Fruit fly (Drosophila melanogaster) whole organism, embryonic: Measurements from ENCODE around the gene CNMaR.

ENCODE experiments used
- CG10274 ChIP-seq: fragments of 200-800 bp; sonication (Bioruptor generic); optimal IDR thresholded peaks from 3 replicates; lab custom pipeline; 2017; ENCODE audit warnings: missing biosample characterization, mild to moderate bottlenecking, missing genetic modification characterization
- CG10431 ChIP-seq: fragments of 200-800 bp; sonication (Bioruptor generic); optimal IDR thresholded peaks from 3 replicates; lab custom pipeline; 2018; ENCODE audit warnings: missing biosample characterization, mild to moderate bottlenecking, missing genetic modification characterization
- CG13287 ChIP-seq: fragments of 200-800 bp; sonication (Bioruptor generic); IDR thresholded peaks from 2 replicates; pipeline ENCODE4 v1.3.6; 2022; ENCODE audit warnings: missing biosample characterization, missing genetic modification characterization; ENCODE audit not compliant: partially characterized antibody
- CG15696 ChIP-seq: fragments of 200-800 bp; sonication (Bioruptor generic); optimal IDR thresholded peaks from 2 replicates; lab custom pipeline; 2019; ENCODE audit warnings: missing biosample characterization, mild to moderate bottlenecking, missing genetic modification characterization, moderate library complexity
- CG16813 ChIP-seq: fragments of 200-800 bp; sonication (Bioruptor generic); IDR thresholded peaks from 3 replicates; pipeline ENCODE4 v1.3.6; 2022; ENCODE audit warnings: missing biosample characterization, missing genetic modification characterization; ENCODE audit not compliant: partially characterized antibody
- CG33213 ChIP-seq: fragments of 200-800 bp; sonication (Bioruptor generic); optimal IDR thresholded peaks from 3 replicates; lab custom pipeline; 2016; ENCODE audit warnings: missing biosample characterization, missing genetic modification characterization
- CG4360 ChIP-seq: fragments of 200-800 bp; sonication (Bioruptor generic); IDR thresholded peaks from 2 replicates; pipeline ENCODE4 v1.3.6; 2022; ENCODE audit warnings: missing biosample characterization, missing genetic modification characterization
- CG5180 ChIP-seq: fragments of 200-800 bp; sonication (Bioruptor generic); optimal IDR thresholded peaks from 3 replicates; lab custom pipeline; 2017; ENCODE audit warnings: missing biosample characterization, missing genetic modification characterization, mild to moderate bottlenecking, moderate library complexity, missing genetic modification reagents
- CG6654 ChIP-seq: fragments of 200-800 bp; sonication (Bioruptor generic); optimal IDR thresholded peaks from 2 replicates; lab custom pipeline; 2017; ENCODE audit warnings: missing biosample characterization, mild to moderate bottlenecking, missing genetic modification characterization
- CG6683 ChIP-seq: fragments of 200-800 bp; sonication (Bioruptor generic); optimal IDR thresholded peaks from 2 replicates; lab custom pipeline; 2017; ENCODE audit warnings: missing biosample characterization, mild to moderate bottlenecking, missing genetic modification characterization, missing genetic modification reagents
- CG7556 ChIP-seq: fragments of 200-800 bp; sonication (Bioruptor generic); optimal IDR thresholded peaks from 2 replicates; lab custom pipeline; 2017; ENCODE audit warnings: missing biosample characterization, mild to moderate bottlenecking, missing genetic modification characterization
- CHES-1-like ChIP-seq: fragments of 200-800 bp; sonication (Bioruptor generic); optimal IDR thresholded peaks from 2 replicates; lab custom pipeline; 2016; ENCODE audit warnings: missing biosample characterization, missing genetic modification characterization
- D19A ChIP-seq: fragments of 200-800 bp; optimal IDR thresholded peaks from 3 replicates; lab custom pipeline; 2019; ENCODE audit warnings: missing biosample characterization, mild to moderate bottlenecking, missing genetic modification characterization, moderate library complexity
- Dbx ChIP-seq: fragments of 200-800 bp; sonication (Bioruptor generic); IDR thresholded peaks from 3 replicates; pipeline ENCODE4 v1.3.6; 2022; ENCODE audit warnings: missing biosample characterization, missing genetic modification characterization
- Doc3 ChIP-seq: fragments of 200-800 bp; sonication (Bioruptor generic); IDR thresholded peaks from 3 replicates; pipeline ENCODE4 v1.3.6; 2022; ENCODE audit warnings: missing biosample characterization, missing genetic modification characterization; ENCODE audit not compliant: partially characterized antibody
- Dref ChIP-seq: fragments of 200-800 bp; sonication (Bioruptor generic); IDR thresholded peaks from 2 replicates; pipeline ENCODE4 v1.3.6; 2022; ENCODE audit warnings: missing biosample characterization, missing genetic modification characterization
- Hand ChIP-seq: fragments of 200-800 bp; sonication (Bioruptor generic); optimal IDR thresholded peaks from 2 replicates; lab custom pipeline; 2017; ENCODE audit warnings: mild to moderate bottlenecking, missing biosample characterization, missing genetic modification reagents, missing genetic modification characterization
- HmgD ChIP-seq: fragments of 200-800 bp; sonication (Bioruptor generic); optimal IDR thresholded peaks from 3 replicates; lab custom pipeline; 2016; ENCODE audit warnings: missing biosample characterization, missing genetic modification characterization
- HmgZ ChIP-seq: fragments of 200-800 bp; sonication (Bioruptor generic); optimal IDR thresholded peaks from 2 replicates; lab custom pipeline; 2018; ENCODE audit warnings: missing biosample characterization, mild to moderate bottlenecking, missing genetic modification characterization
- Hr78 ChIP-seq, 2 experiments: fragments of 200-800 bp in 1 of 2; fragments of >200 bp in 1 of 2; sonication (Bioruptor generic) in 1 of 2; optimal IDR thresholded peaks; 2 replicates each; lab custom pipeline; 2017 to 2019; ENCODE audit warnings: missing biosample characterization in 2 of 2, missing genetic modification characterization in 2 of 2, mild to moderate bottlenecking in 1 of 2, moderate library complexity in 1 of 2
- MBD-R2 ChIP-seq: fragments of 200-800 bp; sonication (Bioruptor generic); IDR thresholded peaks from 2 replicates; pipeline ENCODE4 v1.3.6; 2022; ENCODE audit warnings: missing biosample characterization, missing genetic modification characterization
- Max ChIP-seq: fragments of 200-800 bp; sonication (Bioruptor generic); optimal IDR thresholded peaks from 2 replicates; lab custom pipeline; 2016; ENCODE audit warnings: missing biosample characterization, mild to moderate bottlenecking, missing genetic modification characterization
- NFAT ChIP-seq: fragments of 200-800 bp; sonication (Bioruptor generic); IDR thresholded peaks from 2 replicates; pipeline ENCODE4 v1.3.6; 2022; ENCODE audit warnings: missing biosample characterization, missing genetic modification characterization
- Neu2 ChIP-seq: fragments of 200-800 bp; sonication (Bioruptor generic); optimal IDR thresholded peaks from 3 replicates; lab custom pipeline; 2016; ENCODE audit warnings: missing biosample characterization, missing genetic modification characterization, borderline replicate concordance
- Nf-YA ChIP-seq: fragments of 200-800 bp; sonication (Bioruptor generic); IDR thresholded peaks from 2 replicates; pipeline ENCODE4 v1.3.6; 2022; ENCODE audit warnings: missing biosample characterization, missing genetic modification characterization
- Opbp ChIP-seq: fragments of 200-800 bp; sonication (Bioruptor generic); IDR thresholded peaks from 3 replicates; pipeline ENCODE4 v1.3.6; 2022; ENCODE audit warnings: missing biosample characterization, missing genetic modification characterization; ENCODE audit not compliant: partially characterized antibody
- Scr ChIP-seq: fragments of 200-800 bp; sonication (Bioruptor generic); IDR thresholded peaks from 2 replicates; pipeline ENCODE4 v1.3.6; 2022; ENCODE audit warnings: missing biosample characterization, missing genetic modification characterization; ENCODE audit not compliant: partially characterized antibody
- Sox102F ChIP-seq: fragments of 200-800 bp; sonication (Bioruptor generic); optimal IDR thresholded peaks from 2 replicates; lab custom pipeline; 2018; ENCODE audit warnings: missing biosample characterization, mild to moderate bottlenecking, missing genetic modification characterization, moderate library complexity
- Sry-δ ChIP-seq: fragments of 200-800 bp; sonication (Bioruptor generic); optimal IDR thresholded peaks from 2 replicates; lab custom pipeline; 2016; ENCODE audit warnings: missing biosample characterization, missing genetic modification characterization
- ato ChIP-seq: fragments of 200-800 bp; sonication (Bioruptor generic); IDR thresholded peaks from 2 replicates; pipeline ENCODE4 v1.3.6; 2022; ENCODE audit warnings: missing biosample characterization, missing genetic modification characterization; ENCODE audit not compliant: partially characterized antibody
- cato ChIP-seq: fragments of 200-800 bp; sonication (Bioruptor generic); optimal IDR thresholded peaks from 2 replicates; lab custom pipeline; 2016; ENCODE audit warnings: missing biosample characterization, missing genetic modification characterization, borderline replicate concordance
- chinmo ChIP-seq: fragments of 200-800 bp; sonication (Bioruptor generic); IDR thresholded peaks from 4 replicates; pipeline ENCODE4 v1.3.6; 2022; ENCODE audit warnings: missing biosample characterization, missing genetic modification characterization; ENCODE audit not compliant: partially characterized antibody
- disco-r ChIP-seq: fragments of 200-800 bp; sonication (Bioruptor generic); optimal IDR thresholded peaks from 2 replicates; lab custom pipeline; 2016; ENCODE audit warnings: missing biosample characterization, missing genetic modification characterization
- dpn ChIP-seq, 2 experiments: fragments of 200-800 bp; sonication (Bioruptor generic); optimal IDR thresholded peaks; 3 replicates each; lab custom pipeline; 2016; ENCODE audit warnings: missing biosample characterization in 2 of 2, missing genetic modification characterization in 2 of 2
- gfzf ChIP-seq: fragments of 200-800 bp; sonication (Bioruptor generic); optimal IDR thresholded peaks from 2 replicates; lab custom pipeline; 2016; ENCODE audit warnings: missing biosample characterization, mild to moderate bottlenecking, missing genetic modification characterization, moderate library complexity
- gsb-n ChIP-seq: fragments of 200-800 bp; sonication (Bioruptor generic); optimal IDR thresholded peaks from 3 replicates; lab custom pipeline; 2018; ENCODE audit warnings: missing biosample characterization, mild to moderate bottlenecking, missing genetic modification characterization
- inv ChIP-seq: fragments of 200-800 bp; sonication (Bioruptor generic); IDR thresholded peaks from 2 replicates; pipeline ENCODE4 v1.3.6; 2022; ENCODE audit warnings: missing biosample characterization, missing genetic modification characterization; ENCODE audit not compliant: partially characterized antibody
- knrl ChIP-seq: fragments of 200-800 bp; sonication (Bioruptor generic); IDR thresholded peaks from 3 replicates; pipeline ENCODE4 v1.3.6; 2022; ENCODE audit warnings: missing biosample characterization, missing genetic modification characterization; ENCODE audit not compliant: partially characterized antibody
- mld ChIP-seq: fragments of 200-800 bp; sonication (Bioruptor generic); IDR thresholded peaks from 3 replicates; pipeline ENCODE4 v1.3.6; 2022; ENCODE audit warnings: missing biosample characterization, missing genetic modification characterization; ENCODE audit not compliant: partially characterized antibody
- nerfin-2 ChIP-seq: fragments of 200-800 bp; sonication (Bioruptor generic); IDR thresholded peaks from 2 replicates; pipeline ENCODE4 v1.3.6; 2022; ENCODE audit warnings: missing biosample characterization, missing genetic modification characterization; ENCODE audit not compliant: partially characterized antibody
- phol ChIP-seq: fragments of 200-800 bp; sonication (Bioruptor generic); optimal IDR thresholded peaks from 3 replicates; lab custom pipeline; 2018; ENCODE audit warnings: missing biosample characterization, mild to moderate bottlenecking, missing genetic modification characterization, moderate library complexity
- pum ChIP-seq: fragments of 200-800 bp; sonication (Bioruptor generic); optimal IDR thresholded peaks from 2 replicates; lab custom pipeline; 2016; ENCODE audit warnings: missing biosample characterization, missing genetic modification characterization
- pzg ChIP-seq: fragments of 200-800 bp; sonication (Bioruptor generic); optimal IDR thresholded peaks from 3 replicates; lab custom pipeline; 2018; ENCODE audit warnings: missing biosample characterization, mild to moderate bottlenecking, missing genetic modification characterization, moderate library complexity
- ro ChIP-seq: fragments of 200-800 bp; sonication (Bioruptor generic); IDR thresholded peaks from 2 replicates; pipeline ENCODE4 v1.3.6; 2022; ENCODE audit warnings: missing biosample characterization, missing genetic modification characterization
- slou ChIP-seq: fragments of 200-800 bp; sonication (Bioruptor generic); optimal IDR thresholded peaks from 3 replicates; lab custom pipeline; 2016; ENCODE audit warnings: missing biosample characterization, missing genetic modification characterization
- sna ChIP-seq: fragments of 200-800 bp; sonication (Bioruptor generic); IDR thresholded peaks from 2 replicates; pipeline ENCODE4 v1.3.6; 2022; ENCODE audit warnings: missing biosample characterization, missing genetic modification characterization; ENCODE audit not compliant: partially characterized antibody
- sqz ChIP-seq: fragments of 200-800 bp; sonication (Bioruptor generic); optimal IDR thresholded peaks from 3 replicates; lab custom pipeline; 2018; ENCODE audit warnings: missing biosample characterization, mild to moderate bottlenecking, missing genetic modification characterization
- vnd ChIP-seq: fragments of 200-800 bp; sonication (Bioruptor generic); IDR thresholded peaks from 3 replicates; pipeline ENCODE4 v1.3.6; 2022; ENCODE audit warnings: missing biosample characterization, missing genetic modification characterization; ENCODE audit not compliant: partially characterized antibody

CNMaR gene

dm6 chr3L:9624014-9624413 lies 19.9 kb upstream of the CNMaR start, which contains the start of gene CG3335 (continued):
- no peak for TF ChIP-seq Neu2 (GFP tag; lab: Kevin White, UChicago)
- TF ChIP-seq CG6683 (GFP tag; lab: Kevin White, UChicago), result no peak
- TF ChIP-seq CG33213, result no peak
- peak; percentile 87 for TF ChIP-seq CG13287 (GFP tag; lab: Robert Waterston, UW)
- TF ChIP-seq sna (GFP tag; lab: Robert Waterston, UW), result peak; percentile 49; the same call in 1 of the 2 replicates
- TF ChIP-seq CHES-1-like, result peak; percentile 14
- no peak for TF ChIP-seq CG15696 (tag; lab: Kevin White, UChicago)
- peak; percentile 35; the same call in 1 of the 2 replicates for TF ChIP-seq MBD-R2 (GFP tag; lab: Robert Waterston, UW)
- peak; percentile 77 for TF ChIP-seq CG16813 (GFP tag; lab: Robert Waterston, UW)
- no peak for TF ChIP-seq Hr78 (GFP tag; optimal IDR thresholded peaks at IDR 0.05; lab: Kevin White, UChicago)
- peak; percentile 66; the same call in 1 of the 2 replicates for TF ChIP-seq nerfin-2
- TF ChIP-seq Sry-δ, result peak; percentile 78
- TF ChIP-seq vnd, result peak; percentile 66
- TF ChIP-seq pum (GFP tag; lab: Kevin White, UChicago), result no peak
- no peak for TF ChIP-seq Dbx (GFP tag; lab: Robert Waterston, UW)
- peak; percentile 7 for TF ChIP-seq gfzf
- TF ChIP-seq knrl, result peak; percentile 68
- TF ChIP-seq Max (GFP tag; lab: Kevin White, UChicago), result peak; percentile 50
- TF ChIP-seq ato (GFP tag; lab: Robert Waterston, UW), result peak; percentile 36
- no peak for TF ChIP-seq gsb-n (tag; lab: Kevin White, UChicago)
- TF ChIP-seq CG6654 (GFP tag; lab: Kevin White, UChicago), result no peak
- TF ChIP-seq dpn (GFP tag; optimal IDR thresholded peaks at IDR 0.05; lab: Kevin White, UChicago), result no peak
- no peak for TF ChIP-seq HmgD
- no peak for TF ChIP-seq CG5180 (GFP tag; lab: Kevin White, UChicago)
- no peak for TF ChIP-seq disco-r (GFP tag; lab: Kevin White, UChicago)
- TF ChIP-seq sqz (GFP tag; lab: Kevin White, UChicago), result no peak
- TF ChIP-seq pzg, result peak; percentile 37
- no peak for TF ChIP-seq cato
- peak; percentile 70 for TF ChIP-seq Scr (GFP tag; lab: Robert Waterston, UW)
- TF ChIP-seq inv (GFP tag; lab: Robert Waterston, UW), result peak; percentile 62
- TF ChIP-seq Sox102F (GFP tag; lab: Kevin White, UChicago), result no peak
- TF ChIP-seq ro (GFP tag; lab: Robert Waterston, UW), result no peak
- peak; percentile 74; the same call in 2 of the 3 replicates for TF ChIP-seq Doc3 (GFP tag; lab: Robert Waterston, UW)
- TF ChIP-seq Opbp (GFP tag; lab: Robert Waterston, UW), result peak; percentile 79; the same call in 2 of the 3 replicates
- no peak for TF ChIP-seq NFAT (GFP tag; lab: Robert Waterston, UW)
- TF ChIP-seq Nf-YA (GFP tag; lab: Robert Waterston, UW), result no peak
- TF ChIP-seq Dref (GFP tag; lab: Robert Waterston, UW), result peak; percentile 86
- no peak for TF ChIP-seq CG10431
- TF ChIP-seq D19A (tag; lab: Kevin White, UChicago), result no peak
- TF ChIP-seq HmgZ, result peak; percentile 30
- no peak for TF ChIP-seq CG10274 (GFP tag; lab: Kevin White, UChicago)
- TF ChIP-seq slou (GFP tag; lab: Kevin White, UChicago), result no peak
- TF ChIP-seq mld (GFP tag; lab: Robert Waterston, UW), result no peak
- no peak for TF ChIP-seq CG4360 (GFP tag; lab: Robert Waterston, UW)
- TF ChIP-seq CG7556 (GFP tag; lab: Kevin White, UChicago), result no peak
- TF ChIP-seq Hand (GFP tag; lab: Kevin White, UChicago), result no peak
- TF ChIP-seq chinmo, result 0 out of 4 replicates have a peak, but pooled peaks have one; percentile 85
- no peak for TF ChIP-seq phol (tag; lab: Kevin White, UChicago)
